Fruit fly (Drosophila melanogaster) whole organism, pupa: Measurements from ENCODE around the gene ZC3H3.

Source experiments
- CG10348 ChIP-seq: fragments of 200-800 bp; sonication (Bioruptor generic); IDR thresholded peaks from 2 replicates; pipeline ENCODE4 v1.3.6; 2022; ENCODE audit warnings: missing biosample characterization, missing genetic modification characterization
- CG12605 ChIP-seq: fragments of 200-800 bp; sonication (Bioruptor generic); IDR thresholded peaks from 2 replicates; pipeline ENCODE4 v1.3.6; 2022; ENCODE audit warnings: missing biosample characterization, missing genetic modification characterization
- CG17806 ChIP-seq: fragments of 200-800 bp; sonication (Bioruptor generic); optimal IDR thresholded peaks from 2 replicates; lab custom pipeline; 2018; ENCODE audit warnings: missing biosample characterization, mild to moderate bottlenecking, missing genetic modification characterization, moderate library complexity
- CG34367 ChIP-seq: fragments of 200-800 bp; sonication (Bioruptor generic); optimal IDR thresholded peaks from 2 replicates; lab custom pipeline; 2018; ENCODE audit warnings: missing biosample characterization, mild to moderate bottlenecking, missing genetic modification characterization
- CG4496 ChIP-seq: fragments of 200-800 bp; sonication (Bioruptor generic); IDR thresholded peaks from 3 replicates; pipeline ENCODE4 v1.3.6; 2022; ENCODE audit warnings: missing biosample characterization, missing genetic modification characterization
- CG8159 ChIP-seq: fragments of 200-800 bp; sonication (Bioruptor generic); optimal IDR thresholded peaks from 3 replicates; lab custom pipeline; 2018; ENCODE audit warnings: missing biosample characterization, mild to moderate bottlenecking, missing genetic modification characterization, moderate library complexity
- EcR ChIP-seq: fragments of 200-800 bp; sonication (Bioruptor generic); optimal IDR thresholded peaks from 3 replicates; lab custom pipeline; 2019; ENCODE audit warnings: missing biosample characterization, missing genetic modification characterization, mild to moderate bottlenecking, moderate library complexity, missing genetic modification reagents
- Pif1A ChIP-seq: fragments of 200-800 bp; sonication (Bioruptor generic); optimal IDR thresholded peaks from 3 replicates; lab custom pipeline; 2016; ENCODE audit warnings: missing biosample characterization, missing genetic modification characterization
- Snoo ChIP-seq: fragments of 200-800 bp; sonication (Bioruptor generic); optimal IDR thresholded peaks from 3 replicates; lab custom pipeline; 2017; ENCODE audit warnings: missing biosample characterization, mild to moderate bottlenecking, missing genetic modification characterization, inconsistent platforms
- gl ChIP-seq: fragments of 200-800 bp; sonication (Bioruptor generic); optimal IDR thresholded peaks from 2 replicates; lab custom pipeline; 2018; ENCODE audit warnings: missing biosample characterization, mild to moderate bottlenecking, missing genetic modification characterization

DNA sequence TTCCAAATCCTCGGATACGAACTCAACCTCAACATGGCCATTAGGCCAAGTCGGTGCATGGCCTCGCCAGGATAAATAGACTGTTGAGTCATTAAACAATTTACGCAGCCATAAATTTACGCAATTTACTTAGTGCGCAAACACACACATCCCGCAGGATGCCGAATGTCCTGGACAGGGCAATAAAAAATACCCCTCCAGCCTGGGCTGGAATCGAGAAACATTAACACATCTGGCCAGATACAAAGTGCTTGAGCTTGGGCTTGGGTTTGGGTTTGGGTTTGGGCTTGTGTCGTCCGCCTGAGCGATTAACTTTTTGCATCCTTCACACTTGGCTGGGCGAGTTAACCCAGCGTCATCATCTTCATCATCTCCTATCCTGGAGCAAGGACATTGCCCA, 32.1 kb upstream of the ZC3H3 start:
- TF ChIP-seq CG10348 (GFP tag; lab: Robert Waterston, UW), result no peak
- TF ChIP-seq CG12605 (GFP tag; lab: Robert Waterston, UW), result no peak
- TF ChIP-seq Pif1A (GFP tag; lab: Kevin White, UChicago), result no peak
- TF ChIP-seq EcR (GFP tag; lab: Kevin White, UChicago), result no peak
- TF ChIP-seq gl (tag; lab: Kevin White, UChicago), result no peak
- TF ChIP-seq CG34367 (tag; lab: Kevin White, UChicago), result no peak
- TF ChIP-seq CG17806 (tag; lab: Kevin White, UChicago), result no peak
- no peak for TF ChIP-seq Snoo (tag; lab: Kevin White, UChicago)
- TF ChIP-seq CG8159 (tag; lab: Kevin White, UChicago), result no peak
- no peak for TF ChIP-seq CG4496 (GFP tag; lab: Robert Waterston, UW)
